Fruit fly (Drosophila melanogaster) whole organism, embryonic: ENCODE measurements around the gene LUBEL.
A peak's percentile ranks its signal among the peaks of the same experiment; 100 is the strongest.

Source experiments
- Awh ChIP-seq: fragments of 200-800 bp; sonication (Bioruptor generic); IDR thresholded peaks from 2 replicates; pipeline ENCODE4, ENCODE4 v1.3.6; 2022; ENCODE audit warnings: missing biosample characterization, missing genetic modification characterization
- Bgb ChIP-seq: fragments of 200-800 bp; sonication (Bioruptor generic); IDR thresholded peaks from 2 replicates; pipeline ENCODE4 v1.3.6; 2022; ENCODE audit warnings: missing biosample characterization, missing genetic modification characterization; ENCODE audit not compliant: partially characterized antibody
- CG10543 ChIP-seq: fragments of 200-800 bp; sonication (Bioruptor generic); optimal IDR thresholded peaks from 3 replicates; lab custom pipeline; 2017; ENCODE audit warnings: missing biosample characterization, mild to moderate bottlenecking, missing genetic modification characterization, moderate library complexity
- CG11085 ChIP-seq: fragments of 200-800 bp; sonication (Bioruptor generic); IDR thresholded peaks from 2 replicates; pipeline ENCODE4 v1.3.6; 2022; ENCODE audit warnings: missing biosample characterization, missing genetic modification characterization
- CG12104 ChIP-seq: fragments of 200-800 bp; sonication (Bioruptor generic); optimal IDR thresholded peaks from 3 replicates; lab custom pipeline; 2016; ENCODE audit warnings: missing biosample characterization, missing genetic modification characterization
- CG12942 ChIP-seq: fragments of 200-800 bp; sonication (Bioruptor generic); optimal IDR thresholded peaks from 3 replicates; lab custom pipeline; 2016; ENCODE audit warnings: missing biosample characterization, missing genetic modification characterization
- CG13123 ChIP-seq: fragments of 200-800 bp; sonication (Bioruptor generic); optimal IDR thresholded peaks from 2 replicates; lab custom pipeline; 2016; ENCODE audit warnings: missing biosample characterization, missing genetic modification characterization
- CG15479 ChIP-seq: fragments of 200-800 bp; sonication (Bioruptor generic); optimal IDR thresholded peaks from 3 replicates; lab custom pipeline; 2019; ENCODE audit warnings: missing biosample characterization, mild to moderate bottlenecking, missing genetic modification characterization, moderate library complexity
- CG1603 ChIP-seq: fragments of 200-800 bp; sonication (Bioruptor generic); optimal IDR thresholded peaks from 2 replicates; lab custom pipeline; 2019; ENCODE audit warnings: missing biosample characterization, mild to moderate bottlenecking, missing genetic modification characterization, moderate library complexity
- CG18476 ChIP-seq: fragments of 200-800 bp; sonication (Bioruptor generic); optimal IDR thresholded peaks from 2 replicates; lab custom pipeline; 2016; ENCODE audit warnings: missing biosample characterization, mild to moderate bottlenecking, missing genetic modification characterization
- CG2875 ChIP-seq: fragments of 200-800 bp; sonication (Bioruptor generic); optimal IDR thresholded peaks from 2 replicates; lab custom pipeline; 2017; ENCODE audit warnings: missing biosample characterization, mild to moderate bottlenecking, missing genetic modification characterization, missing genetic modification reagents
- CG33557 ChIP-seq: fragments of 200-800 bp; sonication (Bioruptor generic); optimal IDR thresholded peaks from 2 replicates; lab custom pipeline; 2019; ENCODE audit warnings: missing biosample characterization, mild to moderate bottlenecking, missing genetic modification characterization, moderate library complexity
- CG5245 ChIP-seq: fragments of 200-800 bp; sonication (Bioruptor generic); optimal IDR thresholded peaks from 3 replicates; lab custom pipeline; 2016; ENCODE audit warnings: missing biosample characterization, missing genetic modification characterization
- CG6175 ChIP-seq: fragments of 200-800 bp; sonication (Bioruptor generic); IDR thresholded peaks from 3 replicates; pipeline ENCODE4 v1.3.6; 2022; ENCODE audit warnings: missing biosample characterization, missing genetic modification characterization
- CG7963 ChIP-seq: fragments of 200-800 bp; sonication (Bioruptor generic); IDR thresholded peaks from 3 replicates; pipeline ENCODE4 v1.3.6; 2022; ENCODE audit warnings: missing biosample characterization, missing genetic modification characterization; ENCODE audit not compliant: partially characterized antibody
- CG9797 ChIP-seq: fragments of 200-800 bp; sonication (Bioruptor generic); optimal IDR thresholded peaks from 3 replicates; lab custom pipeline; 2018; ENCODE audit warnings: missing biosample characterization, mild to moderate bottlenecking, missing genetic modification characterization
- D19A ChIP-seq: fragments of 200-800 bp; optimal IDR thresholded peaks from 3 replicates; lab custom pipeline; 2019; ENCODE audit warnings: missing biosample characterization, mild to moderate bottlenecking, missing genetic modification characterization, moderate library complexity
- Dfd ChIP-seq, 2 experiments: fragments of >200 bp; optimal IDR thresholded peaks; 2 replicates each; lab custom pipeline; 2017; ENCODE audit warnings: missing biosample characterization in 2 of 2, missing genetic modification characterization in 2 of 2
- GATAe ChIP-seq: fragments of 200-800 bp; sonication (Bioruptor generic); conservative IDR thresholded peaks from 2 replicates; pipeline ENCODE4 v1.3.6; 2022; ENCODE audit warnings: missing biosample characterization, missing genetic modification characterization
- MESR4 ChIP-seq: fragments of 200-800 bp; sonication (Bioruptor generic); optimal IDR thresholded peaks from 2 replicates; lab custom pipeline; 2018; ENCODE audit warnings: missing biosample characterization, mild to moderate bottlenecking, missing genetic modification characterization, moderate library complexity
- MTF-1 ChIP-seq: fragments of 200-800 bp; sonication (Bioruptor generic); optimal IDR thresholded peaks from 2 replicates; lab custom pipeline; 2018; ENCODE audit warnings: missing biosample characterization, mild to moderate bottlenecking, missing genetic modification characterization, borderline replicate concordance
- Med ChIP-seq: fragments of 200-800 bp; sonication (Bioruptor generic); peaks from one replicate; lab custom pipeline; 2016; ENCODE audit warnings: missing biosample characterization, missing genetic modification characterization, mild to moderate bottlenecking, inconsistent platforms, moderate library complexity
- Opbp ChIP-seq: fragments of 200-800 bp; sonication (Bioruptor generic); IDR thresholded peaks from 3 replicates; pipeline ENCODE4 v1.3.6; 2022; ENCODE audit warnings: missing biosample characterization, missing genetic modification characterization; ENCODE audit not compliant: partially characterized antibody
- PHDP ChIP-seq: fragments of 200-800 bp; sonication (Bioruptor generic); optimal IDR thresholded peaks from 3 replicates; lab custom pipeline; 2018; ENCODE audit warnings: missing biosample characterization, mild to moderate bottlenecking, missing genetic modification characterization, moderate library complexity
- Pdp1 ChIP-seq, 2 experiments: fragments of 200-800 bp; sonication (Bioruptor generic); optimal IDR thresholded peaks; 3 replicates each; lab custom pipeline; 2016; ENCODE audit warnings: missing biosample characterization in 2 of 2, missing genetic modification characterization in 2 of 2, mild to moderate bottlenecking in 1 of 2, moderate library complexity in 1 of 2
- Sin3A ChIP-seq: fragments of >200 bp; optimal IDR thresholded peaks from 2 replicates; lab custom pipeline; 2018
- Sry-β ChIP-seq: fragments of 200-800 bp; sonication (Bioruptor generic); optimal IDR thresholded peaks from 2 replicates; lab custom pipeline; 2018; ENCODE audit warnings: missing biosample characterization, mild to moderate bottlenecking, missing genetic modification characterization, moderate library complexity
- Usf ChIP-seq: fragments of 200-800 bp; sonication (Bioruptor generic); optimal IDR thresholded peaks from 2 replicates; lab custom pipeline; 2017; ENCODE audit warnings: missing genotype, missing biosample characterization, missing genetic modification characterization
- bbx ChIP-seq: fragments of 200-800 bp; sonication (Bioruptor generic); IDR thresholded peaks from 2 replicates; pipeline ENCODE4 v1.3.6; 2022; ENCODE audit warnings: missing biosample characterization, missing genetic modification characterization; ENCODE audit not compliant: partially characterized antibody
- cg ChIP-seq: fragments of 200-800 bp; sonication (Bioruptor generic); optimal IDR thresholded peaks from 3 replicates; lab custom pipeline; 2019; ENCODE audit warnings: missing biosample characterization, mild to moderate bottlenecking, missing genetic modification characterization, moderate library complexity
- chm ChIP-seq: fragments of 200-800 bp; sonication (Bioruptor generic); IDR thresholded peaks from 2 replicates; pipeline ENCODE4 v1.3.6; 2022; ENCODE audit warnings: missing biosample characterization, missing genetic modification characterization
- gfzf ChIP-seq: fragments of 200-800 bp; sonication (Bioruptor generic); optimal IDR thresholded peaks from 2 replicates; lab custom pipeline; 2016; ENCODE audit warnings: missing biosample characterization, mild to moderate bottlenecking, missing genetic modification characterization, moderate library complexity
- inv ChIP-seq: fragments of 200-800 bp; sonication (Bioruptor generic); IDR thresholded peaks from 2 replicates; pipeline ENCODE4 v1.3.6; 2022; ENCODE audit warnings: missing biosample characterization, missing genetic modification characterization; ENCODE audit not compliant: partially characterized antibody
- ken ChIP-seq: fragments of 200-800 bp; sonication (Bioruptor generic); IDR thresholded peaks from 3 replicates; pipeline ENCODE4 v1.3.6; 2022; ENCODE audit warnings: missing biosample characterization, missing genetic modification characterization
- kni ChIP-seq: fragments of 200-800 bp; sonication (Bioruptor generic); optimal IDR thresholded peaks from 3 replicates; lab custom pipeline; 2017; ENCODE audit warnings: mild to moderate bottlenecking, missing biosample characterization, missing genetic modification reagents, missing genetic modification characterization
- nerfin-2 ChIP-seq: fragments of 200-800 bp; sonication (Bioruptor generic); IDR thresholded peaks from 2 replicates; pipeline ENCODE4 v1.3.6; 2022; ENCODE audit warnings: missing biosample characterization, missing genetic modification characterization; ENCODE audit not compliant: partially characterized antibody
- prd ChIP-seq, 3 experiments: fragments of >200 bp in 2 of 3; fragments of 200-800 bp in 1 of 3; sonication (Bioruptor generic) in 1 of 3; optimal IDR thresholded peaks in 2 of 3; IDR thresholded peaks in 1 of 3; 2 replicates in 2 of 3; 3 replicates in 1 of 3; pipeline versions ENCODE4 v1.3.6 to Lab custom; 2017 to 2022; ENCODE audit warnings: missing biosample characterization in 1 of 3, missing genetic modification characterization in 1 of 3
- sens ChIP-seq: fragments of 200-800 bp; sonication (Bioruptor generic); peaks from one replicate; lab custom pipeline; 2016; ENCODE audit warnings: missing biosample characterization, missing genetic modification characterization
- slbo ChIP-seq: fragments of 200-800 bp; sonication (Bioruptor generic); IDR thresholded peaks from 2 replicates; pipeline ENCODE4 v1.3.6; 2022; ENCODE audit warnings: missing biosample characterization, missing genetic modification characterization
- tap ChIP-seq: fragments of 200-800 bp; optimal IDR thresholded peaks from 3 replicates; lab custom pipeline; 2019; ENCODE audit warnings: missing biosample characterization, mild to moderate bottlenecking, missing genetic modification characterization, moderate library complexity
- toy ChIP-seq: fragments of 200-800 bp; sonication (Bioruptor generic); IDR thresholded peaks from 2 replicates; pipeline ENCODE4 v1.3.6; 2022; ENCODE audit warnings: missing biosample characterization, missing genetic modification characterization

LUBEL gene

DNA sequence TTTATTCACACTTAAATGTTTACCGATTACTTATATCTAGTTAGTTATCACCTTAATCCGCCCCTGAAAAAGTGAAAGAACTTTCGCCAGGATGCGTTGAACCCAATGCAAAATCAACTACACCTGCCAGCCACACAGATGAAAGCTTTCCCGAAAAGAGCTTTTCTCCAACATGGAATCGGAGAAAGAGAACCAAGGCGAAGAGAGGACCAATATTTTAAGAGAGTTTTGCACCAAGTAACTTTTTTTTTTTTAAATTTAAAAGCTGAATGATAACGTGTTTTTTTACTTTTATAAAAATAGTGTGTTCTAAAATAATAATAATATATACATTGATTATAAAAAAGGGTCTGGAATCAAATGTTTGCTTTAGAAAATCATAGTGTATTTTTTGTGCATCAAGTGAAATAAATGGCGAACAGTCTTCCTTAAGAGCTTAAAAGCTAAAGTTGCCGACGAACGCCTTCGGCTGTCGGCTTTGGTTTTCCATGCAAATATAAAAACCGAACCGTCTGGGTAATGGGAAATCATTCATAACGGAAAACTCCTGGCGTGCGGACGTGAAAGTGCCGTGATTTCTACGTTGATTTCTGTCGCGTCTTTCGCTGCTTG lies 30.5 kb downstream of the LUBEL start, which contains the start of gene meng (continued):
- TF ChIP-seq inv (GFP tag; lab: Robert Waterston, UW) (no peak), D19A (peak; percentile 88), MTF-1 (GFP tag; lab: Kevin White, UChicago) (no peak), CG12104 (GFP tag; lab: Kevin White, UChicago) (no peak), Med (GFP tag; lab: Kevin White, UChicago) (peak; percentile 66), CG13123 (GFP tag; lab: Kevin White, UChicago) (no peak), ken (GFP tag; lab: Robert Waterston, UW) (no peak), Dfd (GFP tag; optimal IDR thresholded peaks at IDR 0.05; lab: Kevin White, UChicago) (no peak), CG2875 (GFP tag; lab: Kevin White, UChicago) (no peak), CG11085 (no peak), GATAe (GFP tag; lab: Robert Waterston, UW) (no peak), CG33557 (GFP tag; lab: Kevin White, UChicago) (no peak)

DNA sequence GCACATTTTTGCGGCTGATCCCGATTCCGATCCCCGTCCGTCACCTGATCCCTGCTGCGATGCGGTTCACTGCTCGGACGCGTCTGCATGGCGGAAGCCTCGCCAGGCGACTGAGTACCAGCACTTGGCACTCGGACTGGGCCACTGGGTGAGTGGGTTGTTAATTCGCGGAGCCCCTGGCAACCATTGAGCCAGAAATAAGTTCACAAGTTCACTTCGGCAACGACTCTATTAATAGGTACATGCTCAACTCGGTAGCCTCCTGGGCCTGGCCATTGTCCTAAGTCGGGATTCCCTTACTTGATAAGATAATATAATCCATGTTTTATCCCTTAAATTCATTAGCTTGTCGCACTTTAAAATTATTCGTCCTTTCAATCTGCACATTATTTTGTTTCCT lies 32.5 kb downstream of the LUBEL start, which contains the start of gene TTLL3A:
TTLL3A (minus strand) TSS at position 101 of the 400 bp plus-strand sequence.
- 0 out of 2 replicates have a peak, but pooled peaks have one; percentile 21 for TF ChIP-seq slbo (GFP tag; lab: Robert Waterston, UW)
- no peak for TF ChIP-seq nerfin-2

DNA sequence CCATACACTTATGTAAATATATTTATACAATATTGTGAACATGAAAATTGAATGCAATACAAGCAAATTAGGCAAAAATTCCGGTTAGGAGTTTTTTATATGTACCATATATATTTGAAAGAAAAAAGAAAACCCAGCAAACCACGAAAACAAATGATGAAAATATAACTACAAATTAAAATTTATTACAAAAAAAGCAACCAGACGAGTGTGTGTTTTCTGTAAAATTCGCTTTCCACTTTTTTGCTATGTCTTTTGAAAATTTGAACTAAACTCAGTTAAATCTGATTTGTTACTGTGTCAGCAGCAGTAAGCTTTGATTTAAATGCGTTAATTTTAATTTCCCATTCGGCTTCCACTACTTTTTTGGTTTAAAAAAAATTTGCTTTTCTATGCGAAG lies 40.0 kb downstream of the LUBEL start, which contains the start of gene TTLL3B:
TTLL3B (plus strand) TSS at position 301 of the 400 bp plus-strand sequence.
- TF ChIP-seq Sry-β (GFP tag; lab: Kevin White, UChicago), result no peak
- no peak for TF ChIP-seq CG12942
- no peak for TF ChIP-seq CG5245 (GFP tag; lab: Kevin White, UChicago)
- no peak for TF ChIP-seq Bgb (GFP tag; lab: Robert Waterston, UW)
- TF ChIP-seq Usf, result no peak
- TF ChIP-seq toy (GFP tag; lab: Robert Waterston, UW), result no peak
- no peak for TF ChIP-seq CG18476
- no peak for TF ChIP-seq MESR4
- no peak for TF ChIP-seq PHDP (tag; lab: Kevin White, UChicago)

DNA sequence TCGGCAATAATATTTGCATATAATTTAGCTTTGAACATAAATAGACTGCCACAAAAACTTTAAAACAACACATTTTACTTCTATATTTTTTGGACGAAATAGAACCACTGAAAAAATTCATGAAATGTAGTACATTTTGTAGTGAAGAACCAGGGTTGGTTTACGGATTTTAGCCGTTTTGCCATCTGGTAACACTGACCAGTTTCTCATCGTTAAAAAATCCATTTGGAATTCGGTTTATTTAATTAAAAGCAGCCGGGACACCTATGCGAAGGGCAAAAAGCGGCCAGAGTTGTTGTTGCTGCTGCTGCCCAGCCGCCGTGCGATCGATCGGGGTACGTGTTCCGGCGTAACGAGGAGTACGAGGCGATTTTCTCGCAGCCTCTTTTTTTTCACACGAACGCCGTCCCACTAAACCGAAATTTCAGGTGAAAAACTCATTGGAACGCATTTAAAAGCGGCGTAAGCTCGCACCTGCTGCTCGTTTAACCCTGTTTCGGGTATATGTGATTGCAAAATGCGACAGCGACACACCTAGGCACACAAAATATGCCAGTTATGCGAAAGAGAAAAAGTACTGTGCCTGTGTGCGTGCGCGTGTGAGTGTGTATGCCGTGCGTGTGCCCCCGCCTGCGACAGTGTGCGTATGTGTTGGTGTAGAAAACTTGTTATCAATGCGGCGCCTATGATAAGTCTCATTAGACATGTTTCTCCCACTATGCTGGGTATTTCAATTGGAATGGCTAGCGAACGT lies 48.6 kb downstream of the LUBEL start, which contains the start of gene Liprin-alpha:
Liprin-alpha (plus strand) TSS at position 154 of the 754 bp plus-strand sequence.
- TF ChIP-seq CG1603 (tag; lab: Kevin White, UChicago) (no peak), inv (GFP tag; lab: Robert Waterston, UW) (no peak), chm (peak; percentile 56; the same call in 1 of the 2 replicates), CG6175 (GFP tag; lab: Robert Waterston, UW) (peak; percentile 96), Sin3A (lab: Kevin White, UChicago) (peak; percentile 41), Pdp1 (GFP tag; optimal IDR thresholded peaks at IDR 0.05; lab: Kevin White, UChicago) (peak in 1 of 2 experiments; percentile 37), tap (tag; lab: Kevin White, UChicago) (no peak), cg (peak; percentile 99), Opbp (GFP tag; lab: Robert Waterston, UW) (peak; percentile 29; the same call in 1 of the 3 replicates), CG7963 (0 out of 3 replicates have a peak, but pooled peaks have one; percentile 4), prd (optimal IDR thresholded peaks at IDR 0.05; lab: Kevin White, UChicago) (no peak), prd (GFP tag; IDR thresholded peaks at IDR 0.05; lab: Robert Waterston, UW) (no peak; the same call in 2 of the 3 replicates), bbx (GFP tag; lab: Robert Waterston, UW) (peak; percentile 44; the same call in 1 of the 2 replicates), kni (GFP tag; lab: Kevin White, UChicago) (no peak), gfzf (GFP tag; lab: Kevin White, UChicago) (peak; percentile 79), Awh (GFP tag; lab: Robert Waterston, UW) (0 out of 2 replicates have a peak, but pooled peaks have one; percentile 37), CG15479 (GFP tag; lab: Kevin White, UChicago) (peak; percentile 82), GATAe (GFP tag; lab: Robert Waterston, UW) (peak; percentile 80), sens (GFP tag; lab: Kevin White, UChicago) (peak; percentile 43), CG9797 (peak; percentile 51), CG10543 (GFP tag; lab: Kevin White, UChicago) (peak; percentile 25)
